Worm (Caenorhabditis elegans) whole organism, L3 larva: ENCODE data around the gene arrd-28.

Experiments used
- R02D3.7 ChIP-seq: fragments of 150-350 bp; optimal IDR thresholded peaks from 2 replicates; lab custom pipeline; 2014; ENCODE audit warnings: missing biosample characterization, missing genetic modification characterization
- ama-1 ChIP-seq: fragments of 150-350 bp; optimal IDR thresholded peaks from 2 replicates; lab custom pipeline; 2018
- ceh-28 ChIP-seq: fragments of 150-350 bp; optimal IDR thresholded peaks from 2 replicates; lab custom pipeline; 2014; ENCODE audit warnings: missing biosample characterization, missing genetic modification reagents, missing genetic modification characterization
- ceh-82 ChIP-seq: fragments of 150-350 bp; optimal IDR thresholded peaks from 2 replicates; lab custom pipeline; 2014; ENCODE audit warnings: missing biosample characterization, missing genetic modification characterization
- ceh-9 ChIP-seq: sonication (generic microtip); optimal IDR thresholded peaks from 2 replicates; lab custom pipeline; 2018; ENCODE audit warnings: missing biosample characterization, missing genetic modification characterization
- daf-12 ChIP-seq: fragments of 150-350 bp; optimal IDR thresholded peaks from 2 replicates; lab custom pipeline; 2014; ENCODE audit warnings: missing biosample characterization, missing genetic modification reagents, missing genetic modification characterization
- egl-27 ChIP-seq: sonication (generic microtip); optimal IDR thresholded peaks from 4 replicates; lab custom pipeline; 2017; ENCODE audit warnings: missing biosample characterization, missing genetic modification reagents, missing genetic modification characterization
- egl-5 ChIP-seq: fragments of 150-350 bp; optimal IDR thresholded peaks from 2 replicates; lab custom pipeline; 2017; ENCODE audit warnings: missing biosample characterization, missing genetic modification reagents, missing genetic modification characterization, inconsistent platforms
- elt-1 ChIP-seq: fragments of 150-350 bp; optimal IDR thresholded peaks from 2 replicates; lab custom pipeline; 2014; ENCODE audit warnings: missing biosample characterization, missing genetic modification characterization
- elt-2 ChIP-seq: sonication (generic microtip); optimal IDR thresholded peaks from 2 replicates; lab custom pipeline; 2016; ENCODE audit warnings: missing genetic modification reagents, mild to moderate bottlenecking, missing genetic modification characterization, missing compliant biosample characterization
- elt-3 ChIP-seq, 3 experiments: fragments of 150-350 bp in 1 of 3; sonication (generic microtip) in 2 of 3; optimal IDR thresholded peaks; 2 replicates in 2 of 3; 4 replicates in 1 of 3; lab custom pipeline; 2014 to 2017; ENCODE audit warnings: missing biosample characterization in 3 of 3, missing genetic modification characterization in 3 of 3
- eor-1 ChIP-seq, 2 experiments: fragments of 150-350 bp; optimal IDR thresholded peaks; 2 replicates each; lab custom pipeline; 2014 to 2018; ENCODE audit warnings: missing biosample characterization in 2 of 2, missing genetic modification characterization in 2 of 2
- fkh-10 ChIP-seq: sonication (generic microtip); optimal IDR thresholded peaks from 2 replicates; lab custom pipeline; 2017; ENCODE audit warnings: missing biosample characterization, missing genetic modification reagents, missing genetic modification characterization
- fos-1 ChIP-seq: fragments of 150-350 bp; optimal IDR thresholded peaks from 2 replicates; lab custom pipeline; 2014; ENCODE audit warnings: missing biosample characterization, missing genetic modification characterization
- hmg-11 ChIP-seq: sonication (generic microtip); optimal IDR thresholded peaks from 2 replicates; lab custom pipeline; 2016; ENCODE audit warnings: missing genetic modification characterization, missing compliant biosample characterization
- jun-1 ChIP-seq: fragments of 150-350 bp; optimal IDR thresholded peaks from 2 replicates; lab custom pipeline; 2014; ENCODE audit warnings: missing biosample characterization, missing genetic modification reagents, missing genetic modification characterization
- lin-15B ChIP-seq: fragments of 150-350 bp; optimal IDR thresholded peaks from 2 replicates; lab custom pipeline; 2014; ENCODE audit warnings: missing biosample characterization, missing genetic modification characterization
- lin-39 ChIP-seq: fragments of 150-350 bp; optimal IDR thresholded peaks from 2 replicates; lab custom pipeline; 2018; ENCODE audit warnings: missing biosample characterization, missing genetic modification reagents, missing genetic modification characterization
- lsy-12 ChIP-seq: sonication (generic microtip); optimal IDR thresholded peaks from 2 replicates; lab custom pipeline; 2016; ENCODE audit warnings: mild to moderate bottlenecking, missing genetic modification characterization, missing compliant biosample characterization
- mdl-1 ChIP-seq: fragments of 150-350 bp; optimal IDR thresholded peaks from 2 replicates; lab custom pipeline; 2014; ENCODE audit warnings: missing biosample characterization, missing genetic modification characterization
- mml-1 ChIP-seq: fragments of 150-350 bp; sonication (generic microtip); optimal IDR thresholded peaks from 3 replicates; lab custom pipeline; 2014; ENCODE audit warnings: missing biosample characterization, missing genetic modification characterization
- nfya-1 ChIP-seq: sonication (generic microtip); optimal IDR thresholded peaks from 2 replicates; lab custom pipeline; 2017; ENCODE audit warnings: missing genetic modification characterization, mild to moderate bottlenecking, missing compliant biosample characterization, antibody characterized with exemption, moderate library complexity; ENCODE audit not compliant: insufficient read depth
- nhr-11 ChIP-seq: fragments of 150-350 bp; optimal IDR thresholded peaks from 2 replicates; lab custom pipeline; 2014; ENCODE audit warnings: missing biosample characterization, missing genetic modification characterization
- nhr-12 ChIP-seq: fragments of 150-350 bp; optimal IDR thresholded peaks from 2 replicates; lab custom pipeline; 2014; ENCODE audit warnings: missing biosample characterization, missing genetic modification characterization
- nhr-23 ChIP-seq: fragments of 150-350 bp; optimal IDR thresholded peaks from 2 replicates; lab custom pipeline; 2014; ENCODE audit warnings: missing biosample characterization, missing genetic modification reagents, missing genetic modification characterization
- nhr-237 ChIP-seq: fragments of 150-350 bp; optimal IDR thresholded peaks from 2 replicates; lab custom pipeline; 2014; ENCODE audit warnings: missing biosample characterization, missing genetic modification characterization
- nhr-25 ChIP-seq: sonication (generic microtip); optimal IDR thresholded peaks from 2 replicates; lab custom pipeline; 2017; ENCODE audit warnings: missing biosample characterization, missing genetic modification characterization
- nhr-28 ChIP-seq: fragments of 150-350 bp; optimal IDR thresholded peaks from 2 replicates; lab custom pipeline; 2014; ENCODE audit warnings: missing biosample characterization, missing genetic modification characterization
- nhr-43 ChIP-seq: sonication (generic microtip); optimal IDR thresholded peaks from 2 replicates; lab custom pipeline; 2016; ENCODE audit warnings: mild to moderate bottlenecking, missing genetic modification characterization, missing compliant biosample characterization; ENCODE audit not compliant: poor library complexity, severe bottlenecking
- nhr-67 ChIP-seq: fragments of 150-350 bp; optimal IDR thresholded peaks from 2 replicates; lab custom pipeline; 2014; ENCODE audit warnings: missing biosample characterization, missing genetic modification characterization
- nhr-77 ChIP-seq: fragments of 150-350 bp; optimal IDR thresholded peaks from 2 replicates; lab custom pipeline; 2014; ENCODE audit warnings: missing biosample characterization, missing genetic modification characterization
- pha-4 ChIP-seq: fragments of 150-350 bp; optimal IDR thresholded peaks from 2 replicates; lab custom pipeline; 2014; ENCODE audit warnings: missing biosample characterization, missing genetic modification reagents, missing genetic modification characterization
- pqm-1 ChIP-seq: fragments of 150-350 bp; optimal IDR thresholded peaks from 2 replicates; lab custom pipeline; 2017; ENCODE audit warnings: missing biosample characterization, missing genetic modification characterization, inconsistent platforms
- sea-2 ChIP-seq: fragments of 150-350 bp; sonication (generic microtip); optimal IDR thresholded peaks from 4 replicates; lab custom pipeline; 2014; ENCODE audit warnings: missing biosample characterization, missing genetic modification reagents, missing genetic modification characterization
- skn-1 ChIP-seq: fragments of 150-350 bp; optimal IDR thresholded peaks from 2 replicates; lab custom pipeline; 2014; ENCODE audit warnings: missing biosample characterization, missing genetic modification characterization
- snpc-4 ChIP-seq: fragments of 150-350 bp; optimal IDR thresholded peaks from 2 replicates; lab custom pipeline; 2014; ENCODE audit warnings: missing biosample characterization, missing genetic modification characterization
- tbx-2 ChIP-seq: sonication (generic microtip); optimal IDR thresholded peaks from 2 replicates; lab custom pipeline; 2016; ENCODE audit warnings: mild to moderate bottlenecking, missing genetic modification characterization, missing compliant biosample characterization
- unc-39 ChIP-seq: sonication (generic microtip); optimal IDR thresholded peaks from 4 replicates; lab custom pipeline; 2017; ENCODE audit warnings: missing biosample characterization, missing genetic modification characterization
- unc-62 ChIP-seq: fragments of 150-350 bp; sonication (generic microtip); optimal IDR thresholded peaks from 4 replicates; lab custom pipeline; 2014; ENCODE audit warnings: missing biosample characterization, missing genetic modification reagents, missing genetic modification characterization
- zag-1 ChIP-seq: fragments of 150-350 bp; optimal IDR thresholded peaks from 2 replicates; lab custom pipeline; 2014; ENCODE audit warnings: missing biosample characterization, missing genetic modification characterization
- ztf-11 ChIP-seq: fragments of 150-350 bp; optimal IDR thresholded peaks from 2 replicates; lab custom pipeline; 2014; ENCODE audit warnings: missing biosample characterization, missing genetic modification characterization
- ztf-4 ChIP-seq: fragments of 150-350 bp; optimal IDR thresholded peaks from 2 replicates; lab custom pipeline; 2014; ENCODE audit warnings: missing biosample characterization, missing genetic modification characterization

The arrd-28 gene

DNA sequence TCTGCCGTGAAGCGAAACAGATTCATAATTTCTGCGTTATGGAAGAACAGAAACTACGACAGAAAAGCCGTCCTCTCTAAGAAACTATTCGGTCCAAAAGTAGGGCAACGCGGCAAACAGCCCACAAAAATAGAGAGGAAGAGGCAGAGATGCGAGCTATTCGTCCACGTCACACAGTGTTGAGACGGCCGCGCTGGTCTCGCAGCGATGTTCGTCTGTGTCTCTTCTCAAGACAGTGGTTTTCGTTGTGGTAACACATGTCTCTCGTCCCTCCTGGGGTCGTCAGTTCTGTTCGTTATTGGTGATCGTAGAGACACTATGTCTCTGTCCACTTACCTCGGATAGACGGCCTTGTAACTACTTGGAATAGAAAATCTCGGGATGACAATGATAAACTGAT, 25.1 kb upstream of the arrd-28 start, which contains the start of gene erd-2.1:
Gene erd-2.1 (minus strand): TSS at position 114 of the 400 bp plus-strand sequence.
- TF ChIP-seq sea-2 (GFP tag; lab: Kevin White, UChicago) (no peak), unc-62 (GFP tag; lab: Kevin White, UChicago) (no peak), nfya-1 (tag; lab: Kevin White, UChicago) (peak; percentile 95), egl-27 (tag; lab: Kevin White, UChicago) (no peak), ceh-9 (tag; lab: Kevin White, UChicago) (no peak), snpc-4 (tag; lab: Kevin White, UChicago) (peak; percentile 2), zag-1 (no peak), nhr-28 (no peak), skn-1 (tag; lab: Kevin White, UChicago) (no peak), eor-1 (tag; optimal IDR thresholded peaks at IDR 0.05; lab: Kevin White, UChicago) (no peak), nhr-11 (tag; lab: Kevin White, UChicago) (no peak), ztf-4 (tag; lab: Kevin White, UChicago) (no peak), ztf-11 (tag; lab: Kevin White, UChicago) (no peak), ama-1 (lab: Kevin White, UChicago) (peak; percentile 69), nhr-23 (tag; lab: Kevin White, UChicago) (peak; percentile 89), pha-4 (peak; percentile 69), nhr-25 (tag; lab: Kevin White, UChicago) (peak; percentile 57), pqm-1 (tag; lab: Kevin White, UChicago) (peak; percentile 35), lin-15B (tag; lab: Kevin White, UChicago) (peak; percentile 57), hmg-11 (tag; lab: Kevin White, UChicago) (peak; percentile 75), ceh-28 (tag; lab: Kevin White, UChicago) (peak; percentile 40), lsy-12 (tag; lab: Kevin White, UChicago) (peak; percentile 2), elt-3 (tag; optimal IDR thresholded peaks at IDR 0.05; lab: Kevin White, UChicago) (no peak), nhr-67 (no peak), elt-2 (peak; percentile 52), mdl-1 (no peak), R02D3.7 (no peak), mml-1 (tag; lab: Kevin White, UChicago) (no peak), lin-39 (peak; percentile 75), nhr-12 (no peak), nhr-43 (tag; lab: Kevin White, UChicago) (peak; percentile 58), jun-1 (tag; lab: Kevin White, UChicago) (no peak), nhr-77 (tag; lab: Kevin White, UChicago) (no peak), egl-5 (tag; lab: Kevin White, UChicago) (peak; percentile 69), ceh-82 (tag; lab: Kevin White, UChicago) (no peak), tbx-2 (tag; lab: Kevin White, UChicago) (peak; percentile 20), nhr-237 (tag; lab: Kevin White, UChicago) (no peak), unc-39 (tag; lab: Kevin White, UChicago) (no peak), elt-1 (no peak), daf-12 (no peak)
- TF ChIP-seq, all 47 proteins: peak for 16

DNA sequence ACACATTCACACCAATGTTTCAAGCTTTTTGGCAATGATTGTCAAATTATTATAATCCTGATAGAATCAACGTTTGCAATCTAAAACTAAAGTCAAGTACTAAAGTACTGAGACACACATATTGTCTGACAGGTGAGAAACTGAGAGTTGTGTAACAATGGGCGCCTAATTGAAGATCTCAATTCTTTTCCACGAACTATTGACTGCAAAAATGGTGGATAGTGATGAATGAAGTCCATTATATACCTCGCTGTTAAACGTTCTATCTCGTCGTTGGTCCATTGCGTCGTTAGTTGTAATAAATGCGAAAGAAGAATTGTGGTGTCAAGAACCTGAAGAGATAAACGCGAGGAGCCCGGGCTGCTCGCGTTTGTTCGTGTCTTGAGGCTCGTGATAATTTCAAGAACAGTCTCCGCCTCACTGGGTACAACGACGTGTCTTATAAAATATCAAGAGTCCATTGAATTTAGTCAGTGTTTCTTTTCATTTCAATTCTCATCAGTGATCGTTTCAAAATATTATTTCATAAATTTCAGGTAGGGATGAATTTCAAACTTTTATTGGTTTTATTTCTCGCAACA, 23.6 kb upstream of the arrd-28 start, which contains the start of gene F09B9.4:
Gene F09B9.4 (plus strand): TSS at position 531 of the 581 bp plus-strand sequence.
- TF ChIP-seq nhr-11 (tag; lab: Kevin White, UChicago) (no peak), elt-1 (no peak), lin-39 (peak; percentile 26), nfya-1 (tag; lab: Kevin White, UChicago) (peak; percentile 10), egl-5 (tag; lab: Kevin White, UChicago) (peak; percentile 57)

DNA sequence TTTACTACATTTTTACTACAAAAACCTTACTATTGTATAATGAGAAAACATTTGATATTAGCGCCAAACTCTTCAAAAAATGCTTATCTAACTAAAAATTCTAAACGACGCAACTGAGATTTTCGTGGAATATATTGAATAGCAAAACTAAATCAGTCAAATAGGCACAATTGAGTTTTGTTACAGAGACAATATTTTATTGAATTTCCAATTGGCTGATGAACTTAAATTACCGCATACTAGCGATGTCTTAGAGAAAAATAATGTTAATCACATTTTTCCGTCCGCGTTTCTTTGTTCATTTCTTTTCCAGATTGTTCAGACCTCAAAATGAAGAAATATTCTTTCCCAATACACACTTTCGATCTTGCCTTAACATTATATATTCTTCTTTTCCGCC, 21.3 kb upstream of the arrd-28 start:
- TF ChIP-seq fkh-10 (GFP tag; lab: Kevin White, UChicago): peak; percentile 73
- TF ChIP-seq fos-1: no peak
- no peak for TF ChIP-seq hmg-11 (tag; lab: Kevin White, UChicago)
- TF ChIP-seq nhr-12: no peak
- TF ChIP-seq ztf-4 (tag; lab: Kevin White, UChicago): no peak
- TF ChIP-seq nhr-43 (tag; lab: Kevin White, UChicago): no peak
- TF ChIP-seq unc-39 (tag; lab: Kevin White, UChicago): no peak
- no peak for TF ChIP-seq elt-3 (tag; optimal IDR thresholded peaks at IDR 0.05; lab: Kevin White, UChicago)
